Worm (Caenorhabditis elegans) whole organism, young adult: Measurements from ENCODE around the gene F36H12.5.
"Not testable (repeated sequence)": the region's sequence is repeated elsewhere in the genome, so short reads cannot be mapped to it uniquely, and the experiment has no call there.

Experiments used
- B0261.1 ChIP-seq: sonication (generic microtip); optimal IDR thresholded peaks from 2 replicates; lab custom pipeline; 2016; ENCODE audit warnings: mild to moderate bottlenecking, missing genetic modification characterization, moderate library complexity, missing compliant biosample characterization
- C06A6.2 ChIP-seq: fragments of 200-800 bp; sonication (Bioruptor generic); conservative IDR thresholded peaks from 2 replicates; pipeline ENCODE4 v1.3.6; 2022; ENCODE audit warnings: missing genetic modification characterization, missing compliant biosample characterization
- F10E7.11 ChIP-seq: sonication (generic microtip); optimal IDR thresholded peaks from 2 replicates; lab custom pipeline; 2017; ENCODE audit warnings: mild to moderate bottlenecking, missing genetic modification characterization, moderate library complexity, missing compliant biosample characterization
- F23B12.7 ChIP-seq: sonication (generic microtip); optimal IDR thresholded peaks from 2 replicates; lab custom pipeline; 2017; ENCODE audit warnings: missing genetic modification characterization, mild to moderate bottlenecking, missing compliant biosample characterization, antibody characterized with exemption, moderate library complexity; ENCODE audit not compliant: insufficient read depth
- F33H1.4 ChIP-seq: fragments of 200-800 bp; sonication (Bioruptor generic); IDR thresholded peaks from 2 replicates; pipeline ENCODE4 v1.3.6; 2022; ENCODE audit warnings: missing genetic modification reagents, missing genetic modification characterization, missing compliant biosample characterization
- K11D2.4 ChIP-seq: fragments of 200-800 bp; sonication (Bioruptor generic); IDR thresholded peaks from 2 replicates; pipeline ENCODE4 v1.3.6; 2022; ENCODE audit warnings: missing genetic modification reagents, missing genetic modification characterization, missing compliant biosample characterization
- Y56A3A.18 ChIP-seq: fragments of 200-800 bp; sonication (Bioruptor generic); IDR thresholded peaks from 2 replicates; pipeline ENCODE4 v1.3.6; 2022; ENCODE audit warnings: missing genetic modification reagents, missing genetic modification characterization, missing compliant biosample characterization
- Y67H2A.10 ChIP-seq: fragments of 200-800 bp; sonication (Bioruptor generic); conservative IDR thresholded peaks from 2 replicates; pipeline ENCODE4 v1.3.6; 2022; ENCODE audit warnings: missing genetic modification reagents, missing genetic modification characterization, missing compliant biosample characterization
- ama-1 ChIP-seq, 3 experiments: fragments of 150-350 bp in 1 of 3; sonication (generic microtip) in 2 of 3; optimal IDR thresholded peaks; 2 replicates each; lab custom pipeline; 2014 to 2018; ENCODE audit warnings: missing biosample characterization in 2 of 3, missing genetic modification characterization in 2 of 3, missing genetic modification reagents in 2 of 3
- attf-6 ChIP-seq: fragments of 200-800 bp; sonication (Bioruptor generic); IDR thresholded peaks from 2 replicates; pipeline ENCODE4 v1.3.6; 2022; ENCODE audit warnings: missing genetic modification reagents, missing genetic modification characterization, missing compliant biosample characterization
- ceh-100 ChIP-seq: fragments of 200-800 bp; sonication (Bioruptor generic); IDR thresholded peaks from 2 replicates; pipeline ENCODE4 v1.3.6; 2022; ENCODE audit warnings: missing genetic modification reagents, missing genetic modification characterization, missing compliant biosample characterization
- ceh-91 ChIP-seq: fragments of 200-800 bp; sonication (Bioruptor generic); IDR thresholded peaks from 2 replicates; pipeline ENCODE4 v1.3.6; 2022; ENCODE audit warnings: missing genetic modification reagents, missing genetic modification characterization, missing compliant biosample characterization
- efl-1 ChIP-seq: fragments of 150-350 bp; optimal IDR thresholded peaks from 2 replicates; lab custom pipeline; 2014; ENCODE audit warnings: missing biosample characterization, missing genetic modification reagents, missing genetic modification characterization
- egl-18 ChIP-seq: fragments of 200-800 bp; sonication (Bioruptor generic); IDR thresholded peaks from 2 replicates; pipeline ENCODE4 v1.3.6; 2022; ENCODE audit warnings: missing genetic modification reagents, missing genetic modification characterization, missing compliant biosample characterization
- gei-17 ChIP-seq: fragments of 200-800 bp; sonication (Bioruptor generic); optimal IDR thresholded peaks from 2 replicates; lab custom pipeline; 2018; ENCODE audit warnings: mild to moderate bottlenecking, missing genetic modification characterization, missing compliant biosample characterization
- hmg-1.2 ChIP-seq: fragments of 200-800 bp; sonication (Bioruptor generic); IDR thresholded peaks from 2 replicates; pipeline ENCODE4 v1.3.6; 2022; ENCODE audit warnings: missing genetic modification reagents, missing genetic modification characterization, missing compliant biosample characterization
- lag-1 ChIP-seq: fragments of 200-800 bp; sonication (Bioruptor generic); IDR thresholded peaks from 2 replicates; pipeline ENCODE4 v1.3.6; 2022; ENCODE audit warnings: missing genetic modification reagents, missing genetic modification characterization, missing compliant biosample characterization
- madf-6 ChIP-seq: fragments of 200-800 bp; sonication (Bioruptor generic); IDR thresholded peaks from 2 replicates; pipeline ENCODE4 v1.3.6; 2022; ENCODE audit warnings: missing genetic modification reagents, missing genetic modification characterization, missing compliant biosample characterization
- nfya-2 ChIP-seq: fragments of 200-800 bp; sonication (Bioruptor generic); IDR thresholded peaks from 2 replicates; pipeline ENCODE4 v1.3.6; 2022; ENCODE audit warnings: missing genetic modification reagents, missing genetic modification characterization, missing compliant biosample characterization
- nfyb-1 ChIP-seq: fragments of 200-800 bp; sonication (Bioruptor generic); IDR thresholded peaks from 2 replicates; pipeline ENCODE4 v1.3.6; 2022; ENCODE audit warnings: missing genetic modification reagents, missing genetic modification characterization, missing compliant biosample characterization
- pha-4 ChIP-seq: fragments of 150-350 bp; sonication (generic microtip); optimal IDR thresholded peaks from 2 replicates; lab custom pipeline; 2014; ENCODE audit warnings: missing biosample characterization, missing genetic modification reagents, missing genetic modification characterization
- rec-8 ChIP-seq, 2 experiments: sonication (generic microtip); optimal IDR thresholded peaks; 2 replicates each; lab custom pipeline; 2016; ENCODE audit warnings: mild to moderate bottlenecking in 2 of 2, missing genetic modification characterization in 2 of 2, missing genetic modification reagents in 2 of 2, missing genotype in 2 of 2, missing biosample characterization in 1 of 2, missing compliant biosample characterization in 1 of 2, moderate library complexity in 1 of 2
- sptf-2 ChIP-seq: fragments of 200-800 bp; sonication (Bioruptor generic); optimal IDR thresholded peaks from 2 replicates; lab custom pipeline; 2018; ENCODE audit warnings: mild to moderate bottlenecking, missing genetic modification characterization, missing compliant biosample characterization
- zfh-2 ChIP-seq: fragments of 200-800 bp; sonication (Bioruptor generic); conservative IDR thresholded peaks from 2 replicates; pipeline ENCODE4 v1.3.6; 2022; ENCODE audit warnings: missing genetic modification reagents, missing genetic modification characterization, missing compliant biosample characterization
- zim-3 ChIP-seq: sonication (generic microtip); optimal IDR thresholded peaks from 2 replicates; lab custom pipeline; 2017; ENCODE audit warnings: mild to moderate bottlenecking, missing genetic modification characterization, moderate library complexity, missing compliant biosample characterization
- ztf-3 ChIP-seq: fragments of 200-800 bp; sonication (Bioruptor generic); optimal IDR thresholded peaks from 2 replicates; lab custom pipeline; 2018; ENCODE audit warnings: mild to moderate bottlenecking, missing genetic modification characterization, missing compliant biosample characterization

F36H12.5 gene

ce11 chrIV:5228619-5229018 is 38.0 kb upstream of the F36H12.5 start, which contains the start of gene thn-6:
thn-6 (plus strand) TSS chrIV:5228919.
- TF ChIP-seq pha-4 (tag; lab: Kevin White, UChicago) (no peak), F10E7.11 (tag; lab: Kevin White, UChicago) (no peak), Y56A3A.18 (GFP tag; lab: Robert Waterston, UW) (no peak), efl-1 (GFP tag; lab: Kevin White, UChicago) (no peak), egl-18 (no peak), ceh-91 (GFP tag; lab: Robert Waterston, UW) (no peak), zfh-2 (GFP tag; lab: Robert Waterston, UW) (no peak), hmg-1.2 (GFP tag; lab: Robert Waterston, UW) (no peak), sptf-2 (GFP tag; lab: Kevin White, UChicago) (no peak), gei-17 (no peak), rec-8 (tag; optimal IDR thresholded peaks at IDR 0.05; lab: Kevin White, UChicago) (no peak), ceh-100 (GFP tag; lab: Robert Waterston, UW) (no peak), B0261.1 (tag; lab: Kevin White, UChicago) (no peak)
- TF ChIP-seq, all 124 proteins: peak for 0

ce11 chrIV:5230530-5230929 is 36.0 kb upstream of the F36H12.5 start, which contains the start of gene thn-5:
thn-5 (plus strand) TSS chrIV:5230830.
- TF ChIP-seq nfya-2 (GFP tag; lab: Robert Waterston, UW) (no peak), ztf-3 (GFP tag; lab: Kevin White, UChicago) (no peak)

- TF ChIP-seq rec-8 (tag; optimal IDR thresholded peaks at IDR 0.05; lab: Kevin White, UChicago); K11D2.4 (GFP tag; lab: Robert Waterston, UW); ama-1 (optimal IDR thresholded peaks at IDR 0.05; lab: Kevin White, UChicago); ama-1 (GFP tag; optimal IDR thresholded peaks at IDR 0.05; lab: Kevin White, UChicago): not testable (repeated sequence)
- TF ChIP-seq, all 124 proteins: peak for 0; not testable (repeated sequence) for 124
Observed at ce11 chrIV:5254678-5255077, 11.9 kb upstream of the F36H12.5 start, which contains the start of gene F36H12.10. F36H12.10 (minus strand) TSS chrIV:5254778.

- not testable (repeated sequence) for TF ChIP-seq nfyb-1; F33H1.4 (GFP tag; lab: Robert Waterston, UW); F23B12.7 (tag; lab: Kevin White, UChicago)
- TF ChIP-seq, all 124 proteins: peak for 0; not testable (repeated sequence) for 124
Observed at ce11 chrIV:5256731-5257130, 9.8 kb upstream of the F36H12.5 start, which contains the start of gene F36H12.9. F36H12.9 (plus strand) TSS chrIV:5257031.

- TF ChIP-seq zim-3 (tag; lab: Kevin White, UChicago); Y67H2A.10 (GFP tag; lab: Robert Waterston, UW); madf-6 (GFP tag; lab: Robert Waterston, UW): not testable (repeated sequence)
- TF ChIP-seq, all 124 proteins: peak for 0; not testable (repeated sequence) for 124
Observed at ce11 chrIV:5258385-5258784, 8.2 kb upstream of the F36H12.5 start, which contains the start of gene ttbk-2.1. ttbk-2.1 (plus strand) TSS chrIV:5258685.

ce11 chrIV:5260289-5260688 is 6.3 kb upstream of the F36H12.5 start, which contains the start of gene msp-19:
msp-19 (plus strand) TSS chrIV:5260589.
- not testable (repeated sequence) for TF ChIP-seq C06A6.2; attf-6 (GFP tag; lab: Robert Waterston, UW); lag-1 (GFP tag; lab: Robert Waterston, UW)
- TF ChIP-seq, all 124 proteins: peak for 0; not testable (repeated sequence) for 124
